Worm (Caenorhabditis elegans) whole organism, midembryonic: ENCODE measurements around the gene pals-31.

Source experiments
- T22C8.4 ChIP-seq: fragments of 200-800 bp; sonication (Bioruptor generic); IDR thresholded peaks from 2 replicates; pipeline ENCODE4 v1.3.6; 2022; ENCODE audit warnings: missing genetic modification characterization, missing compliant biosample characterization
- flt-1 ChIP-seq: fragments of 200-800 bp; sonication (Bioruptor generic); IDR thresholded peaks from 2 replicates; pipeline ENCODE4 v1.3.6; 2022; ENCODE audit warnings: missing genetic modification characterization, missing compliant biosample characterization
- med-1 ChIP-seq: sonication (generic microtip); optimal IDR thresholded peaks from 2 replicates; lab custom pipeline; 2017; ENCODE audit warnings: missing genetic modification characterization, mild to moderate bottlenecking, missing compliant biosample characterization, antibody characterized with exemption, missing genetic modification reagents; ENCODE audit not compliant: insufficient read depth
- ref-1 ChIP-seq: fragments of 200-800 bp; sonication (Bioruptor generic); conservative IDR thresholded peaks from 2 replicates; pipeline ENCODE4 v1.3.6; 2022; ENCODE audit warnings: missing genetic modification reagents, missing genetic modification characterization, missing compliant biosample characterization
- ztf-23 ChIP-seq: fragments of 200-800 bp; sonication (Bioruptor generic); IDR thresholded peaks from 2 replicates; pipeline ENCODE4 v1.3.6; 2022; ENCODE audit warnings: missing genetic modification reagents, missing genetic modification characterization, missing compliant biosample characterization
- ztf-29 ChIP-seq: fragments of 200-800 bp; sonication (Bioruptor generic); IDR thresholded peaks from 2 replicates; pipeline ENCODE4 v1.3.6; 2022; ENCODE audit warnings: missing genetic modification reagents, missing genetic modification characterization, missing compliant biosample characterization

- TF ChIP-seq T22C8.4 (GFP tag; lab: Robert Waterston, UW) (no peak), med-1 (no peak), ztf-29 (GFP tag; lab: Robert Waterston, UW) (no peak), flt-1 (GFP tag; lab: Robert Waterston, UW) (no peak), ztf-23 (GFP tag; lab: Robert Waterston, UW) (no peak), ref-1 (GFP tag; lab: Robert Waterston, UW) (no peak)
These were observed 37.8 kb upstream of the pals-31 start for ce11 chrV:598626-599025.
